Worm (Caenorhabditis elegans) whole organism, dauer: Measurements from ENCODE around the gene usp-46.

Experiments
- unc-62 ChIP-seq: sonication (generic microtip); optimal IDR thresholded peaks from 2 replicates; lab custom pipeline; 2017; ENCODE audit warnings: missing biosample characterization, missing genetic modification reagents, missing genetic modification characterization

The usp-46 gene

ce11 chrIII:9782011-9782436 lies 5.6 kb downstream of the usp-46 start, which contains the start of gene vha-2:
vha-2 (plus strand) TSS chrIII:9782164.
- TF ChIP-seq unc-62 (GFP tag; lab: Kevin White, UChicago): no peak

DNA sequence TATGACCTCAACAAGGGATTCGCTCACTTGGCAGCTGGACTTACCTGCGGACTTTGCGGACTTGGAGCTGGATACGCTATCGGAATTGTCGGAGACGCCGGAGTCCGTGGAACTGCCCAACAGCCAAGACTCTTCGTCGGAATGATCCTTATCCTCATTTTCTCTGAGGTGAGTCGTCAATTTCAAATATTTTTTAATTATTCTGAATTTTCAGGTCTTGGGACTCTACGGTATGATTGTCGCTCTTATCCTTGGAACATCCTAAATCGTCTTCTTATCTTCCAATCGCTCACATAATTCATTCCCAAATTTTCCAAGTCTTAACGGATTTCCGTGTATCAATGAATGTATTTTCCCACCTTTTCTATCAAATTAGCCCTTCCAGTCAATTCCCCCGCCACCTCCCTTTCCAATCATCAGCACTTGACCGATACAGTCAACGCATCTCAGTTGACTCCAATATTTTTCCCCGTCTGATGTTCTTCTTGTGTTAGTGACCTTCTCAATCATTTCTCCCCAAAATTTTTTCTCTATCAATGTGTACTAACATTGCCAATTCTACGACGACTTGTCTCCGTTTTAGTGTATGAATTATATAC lies 6.2 kb downstream of the usp-46 start, which contains the start of gene R10E11.6:
TSS of gene R10E11.6 (plus strand) at position 524 of the 599 bp plus-strand sequence.
- no peak for TF ChIP-seq unc-62 (GFP tag; lab: Kevin White, UChicago)

DNA sequence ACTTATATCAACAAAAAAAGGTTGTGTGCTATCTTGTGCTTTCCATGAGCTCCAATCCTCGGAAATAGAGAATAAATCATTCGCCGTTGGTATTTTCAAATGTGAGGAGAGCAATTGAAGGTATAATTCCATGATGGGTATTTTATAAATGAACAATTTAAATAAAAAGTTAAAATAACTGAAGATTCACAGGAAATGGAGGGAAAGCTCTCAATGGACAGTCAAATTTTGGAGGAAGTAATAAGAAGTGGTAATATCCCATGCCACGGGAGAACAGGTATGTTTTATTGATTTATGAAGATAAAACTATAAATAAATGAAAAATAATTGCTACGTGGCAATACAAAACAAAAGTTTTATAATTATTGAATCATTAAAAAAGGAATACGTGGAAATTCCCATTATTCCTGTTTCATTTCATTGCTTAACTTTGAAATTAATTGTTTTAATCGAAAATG lies 6.7 kb downstream of the usp-46 start:
- no peak for TF ChIP-seq unc-62 (GFP tag; lab: Kevin White, UChicago)

ce11 chrIII:9786776-9787175 lies 10.4 kb downstream of the usp-46 start:
- TF ChIP-seq unc-62 (GFP tag; lab: Kevin White, UChicago): no peak

ce11 chrIII:9789083-9789482 lies 12.7 kb downstream of the usp-46 start:
- TF ChIP-seq unc-62 (GFP tag; lab: Kevin White, UChicago): no peak

DNA sequence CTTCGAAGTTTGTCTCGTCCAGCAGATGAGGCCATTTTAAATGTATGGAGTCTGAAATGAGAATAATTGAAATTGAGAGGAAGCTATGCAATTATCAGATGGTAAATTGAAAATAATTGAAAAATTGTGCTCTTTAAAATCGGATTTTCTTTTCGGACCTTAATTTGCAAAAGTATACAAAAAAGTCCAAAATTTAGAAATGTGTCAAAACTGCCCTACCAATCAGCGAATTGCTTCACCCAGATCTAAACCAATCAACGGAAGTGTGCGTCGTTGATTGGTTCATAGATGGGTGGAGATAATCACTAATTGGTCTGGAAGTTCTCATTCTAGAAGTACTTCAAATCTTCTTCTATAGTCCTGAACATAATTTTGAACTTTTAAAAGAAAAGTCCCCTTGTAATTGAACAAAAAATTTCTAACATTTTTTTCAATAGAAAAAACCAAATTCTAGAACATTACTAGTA lies 13.2 kb downstream of the usp-46 start, which contains the start of gene R10E11.5:
TSS of gene R10E11.5 (minus strand) at position 51 of the 467 bp plus-strand sequence.
- TF ChIP-seq unc-62 (GFP tag; lab: Kevin White, UChicago): no peak

- TF ChIP-seq unc-62 (GFP tag; lab: Kevin White, UChicago): no peak
Observed at ce11 chrIII:9793592-9794417, 17.4 kb downstream of the usp-46 start, which contains the start of the genes R10E11.9 and mcm-6. R10E11.9 (minus strand) TSS chrIII:9793642. mcm-6 (plus strand) TSS chrIII:9794367.

DNA sequence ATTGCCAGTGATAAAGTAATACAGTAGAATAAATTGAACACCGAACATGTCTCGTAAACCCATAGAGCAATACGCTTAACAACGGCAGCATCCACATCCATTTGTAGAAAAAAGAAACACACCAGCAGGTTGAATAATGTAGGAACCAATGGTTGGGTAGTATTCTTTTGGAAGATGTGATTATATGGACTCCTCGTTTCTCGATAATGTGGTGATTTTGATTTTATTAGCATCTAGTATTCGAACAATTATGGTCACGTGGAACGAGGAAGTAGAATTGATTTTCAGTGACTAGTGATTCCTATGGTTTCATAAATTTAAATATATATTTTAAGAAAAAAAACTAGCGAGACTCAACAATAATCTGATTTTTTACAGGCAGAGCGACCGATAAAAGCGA lies 20.0 kb downstream of the usp-46 start, which contains the start of gene srxa-10:
TSS of gene srxa-10 (minus strand) at position 101 of the 400 bp plus-strand sequence.
- no peak for TF ChIP-seq unc-62 (GFP tag; lab: Kevin White, UChicago)

ce11 chrIII:9798478-9799157 lies 22.2 kb downstream of the usp-46 start, which contains the start of gene ZK632.2:
ZK632.2 (plus strand) TSS chrIII:9799107.
- TF ChIP-seq unc-62 (GFP tag; lab: Kevin White, UChicago): no peak

- TF ChIP-seq unc-62 (GFP tag; lab: Kevin White, UChicago): no peak
Observed at ce11 chrIII:9802045-9802444, 25.6 kb downstream of the usp-46 start.

- no peak for TF ChIP-seq unc-62 (GFP tag; lab: Kevin White, UChicago)
Observed at ce11 chrIII:9804997-9805610, 28.7 kb downstream of the usp-46 start, which contains the start of gene riok-3. riok-3 (minus strand) TSS chrIII:9805011.

DNA sequence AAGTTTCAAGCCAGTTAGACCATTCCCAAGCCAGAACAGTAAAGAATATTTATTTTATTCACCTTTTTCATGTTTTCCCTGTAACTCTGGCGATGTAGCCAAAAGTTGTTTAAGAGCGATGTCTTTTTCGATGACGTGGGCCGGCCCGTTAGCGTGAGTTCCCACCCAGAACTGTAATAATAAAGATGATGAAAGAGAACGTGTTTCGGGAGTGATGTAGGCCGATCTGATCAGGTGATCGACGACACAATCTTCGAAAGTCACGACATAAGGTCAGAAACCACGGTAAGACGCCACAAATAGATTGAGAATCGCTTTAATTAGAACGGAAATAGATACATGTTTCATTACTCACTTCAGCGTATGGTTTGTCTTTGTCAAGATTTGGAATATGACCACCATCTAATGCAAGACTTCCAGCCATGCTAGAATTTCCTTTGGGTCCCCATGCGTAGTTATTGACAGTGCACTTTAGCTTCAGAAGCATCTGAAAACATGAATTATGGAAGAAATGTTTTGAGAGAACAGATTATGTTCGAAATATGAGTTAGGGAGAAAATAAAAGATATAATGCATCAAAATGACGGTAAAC lies 30.6 kb downstream of the usp-46 start, which contains the start of gene ZK632.4:
TSS of gene ZK632.4 (minus strand) at position 487 of the 592 bp plus-strand sequence.
- no peak for TF ChIP-seq unc-62 (GFP tag; lab: Kevin White, UChicago)

DNA sequence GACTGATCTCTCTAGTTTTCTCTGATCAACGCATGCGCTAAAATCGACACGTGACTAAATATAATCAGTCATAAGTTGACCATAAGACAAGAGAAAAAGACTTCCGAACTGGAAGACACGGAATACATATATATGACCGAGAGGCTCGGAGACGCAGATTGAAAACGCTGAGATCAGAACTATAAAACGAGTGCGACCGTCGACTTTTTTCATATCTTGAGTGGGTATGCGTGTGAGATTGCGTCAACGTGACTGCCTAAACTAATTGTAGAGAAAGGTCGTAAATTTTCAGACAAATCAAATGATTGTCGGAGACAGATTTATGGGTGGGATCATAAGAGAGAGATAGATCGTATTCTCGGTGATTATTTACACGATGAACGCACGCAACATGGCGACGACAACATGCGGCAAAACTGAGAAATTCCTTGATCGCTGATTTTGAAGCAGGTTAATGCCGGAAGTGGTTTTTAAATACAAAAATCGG lies 31.2 kb downstream of the usp-46 start:
- TF ChIP-seq unc-62 (GFP tag; lab: Kevin White, UChicago): no peak

DNA sequence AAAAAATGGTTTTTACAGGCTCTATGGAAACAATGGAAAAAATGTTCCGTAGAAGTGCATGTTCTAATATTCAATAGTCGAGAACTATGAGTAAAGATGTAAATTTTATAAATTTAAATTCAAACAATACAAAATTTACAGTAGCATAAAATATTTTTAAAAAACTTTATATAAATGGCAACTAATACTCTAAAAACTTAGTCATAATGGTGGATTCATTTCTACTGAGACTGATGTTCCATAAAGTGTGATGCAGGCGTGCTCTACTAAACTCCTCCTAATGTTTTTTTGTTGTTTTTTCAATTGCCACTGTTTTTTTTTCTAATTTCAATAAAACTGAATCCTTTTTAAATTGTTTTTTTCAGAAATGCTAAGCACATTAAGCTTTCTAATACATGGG lies 31.8 kb downstream of the usp-46 start, which contains the start of gene gtap-2:
TSS of gene gtap-2 (plus strand) at position 366 of the 400 bp plus-strand sequence.
- no peak for TF ChIP-seq unc-62 (GFP tag; lab: Kevin White, UChicago)
